Fruit fly (Drosophila melanogaster) whole organism, prepupa: ENCODE data around the gene CG8916.

ENCODE experiments used
- Blimp-1 ChIP-seq: fragments of 200-800 bp; sonication (Bioruptor generic); optimal IDR thresholded peaks from 3 replicates; lab custom pipeline; 2017; ENCODE audit warnings: missing biosample characterization, missing genetic modification characterization, mild to moderate bottlenecking, moderate library complexity, missing genetic modification reagents
- CG10631 ChIP-seq: fragments of 200-800 bp; sonication (Bioruptor generic); optimal IDR thresholded peaks from 2 replicates; lab custom pipeline; 2016; ENCODE audit warnings: missing biosample characterization, missing genetic modification characterization
- CG11294 ChIP-seq: fragments of 200-800 bp; sonication (Bioruptor generic); IDR thresholded peaks from 2 replicates; pipeline ENCODE4 v1.3.6; 2022; ENCODE audit warnings: missing biosample characterization, missing genetic modification characterization
- CG11762 ChIP-seq: fragments of 200-800 bp; sonication (Bioruptor generic); optimal IDR thresholded peaks from 3 replicates; lab custom pipeline; 2016; ENCODE audit warnings: missing biosample characterization, missing genetic modification characterization; ENCODE audit not compliant: insufficient read depth
- CG11902 ChIP-seq: fragments of 200-800 bp; sonication (Bioruptor generic); optimal IDR thresholded peaks from 3 replicates; lab custom pipeline; 2016; ENCODE audit warnings: missing biosample characterization, missing genetic modification characterization
- CG15336 ChIP-seq: fragments of 200-800 bp; sonication (Bioruptor generic); IDR thresholded peaks from 2 replicates; pipeline ENCODE4 v1.3.6; 2022; ENCODE audit warnings: missing biosample characterization, missing genetic modification characterization
- CG1621 ChIP-seq: fragments of 200-800 bp; sonication (Bioruptor generic); optimal IDR thresholded peaks from 3 replicates; lab custom pipeline; 2018; ENCODE audit warnings: missing biosample characterization, mild to moderate bottlenecking, missing genetic modification characterization
- CG16779 ChIP-seq: fragments of 200-800 bp; sonication (Bioruptor generic); optimal IDR thresholded peaks from 3 replicates; lab custom pipeline; 2017; ENCODE audit warnings: missing biosample characterization, mild to moderate bottlenecking, missing genetic modification characterization
- CG3032 ChIP-seq: fragments of 200-800 bp; optimal IDR thresholded peaks from 2 replicates; lab custom pipeline; 2019; ENCODE audit warnings: missing biosample characterization, mild to moderate bottlenecking, missing genetic modification characterization, moderate library complexity
- CG31627 ChIP-seq: fragments of 200-800 bp; sonication (Bioruptor generic); optimal IDR thresholded peaks from 3 replicates; lab custom pipeline; 2016; ENCODE audit warnings: missing biosample characterization, missing genetic modification characterization
- CG32006 ChIP-seq: fragments of 200-800 bp; sonication (Bioruptor generic); optimal IDR thresholded peaks from 3 replicates; lab custom pipeline; 2017; ENCODE audit warnings: missing biosample characterization, mild to moderate bottlenecking, missing genetic modification characterization
- CG6163 ChIP-seq: fragments of 200-800 bp; sonication (Bioruptor generic); IDR thresholded peaks from 3 replicates; pipeline ENCODE4 v1.3.6; 2022; ENCODE audit warnings: missing biosample characterization, missing genetic modification characterization
- CG6276 ChIP-seq: fragments of 200-800 bp; sonication (Bioruptor generic); optimal IDR thresholded peaks from 2 replicates; lab custom pipeline; 2017; ENCODE audit warnings: missing biosample characterization, mild to moderate bottlenecking, missing genetic modification characterization
- CG6792 ChIP-seq: fragments of 200-800 bp; sonication (Bioruptor generic); optimal IDR thresholded peaks from 3 replicates; lab custom pipeline; 2016; ENCODE audit warnings: missing biosample characterization, missing genetic modification characterization
- CG6808 ChIP-seq: fragments of 200-800 bp; sonication (Bioruptor generic); optimal IDR thresholded peaks from 3 replicates; lab custom pipeline; 2017; ENCODE audit warnings: missing biosample characterization, missing genetic modification characterization, mild to moderate bottlenecking, moderate library complexity, missing genetic modification reagents
- CG6854 ChIP-seq: fragments of 200-800 bp; sonication (Bioruptor generic); optimal IDR thresholded peaks from 2 replicates; lab custom pipeline; 2017; ENCODE audit warnings: missing biosample characterization, mild to moderate bottlenecking, missing genetic modification characterization
- Eip75B ChIP-seq: fragments of 200-800 bp; sonication (Bioruptor generic); optimal IDR thresholded peaks from 3 replicates; lab custom pipeline; 2016; ENCODE audit warnings: missing biosample characterization, missing genetic modification characterization
- Eip78C ChIP-seq: fragments of 200-800 bp; sonication (Bioruptor generic); peaks from one replicate; lab custom pipeline; 2016; ENCODE audit warnings: missing biosample characterization, missing genetic modification characterization
- Ets21C ChIP-seq: fragments of 200-800 bp; sonication (Bioruptor generic); optimal IDR thresholded peaks from 3 replicates; lab custom pipeline; 2016; ENCODE audit warnings: missing biosample characterization, missing genetic modification characterization
- Gug ChIP-seq: fragments of 200-800 bp; sonication (Bioruptor generic); IDR thresholded peaks from 2 replicates; pipeline ENCODE4 v1.3.6; 2022; ENCODE audit warnings: missing biosample characterization, missing genetic modification characterization
- Hr38 ChIP-seq: sonication (Bioruptor generic); optimal IDR thresholded peaks from 2 replicates; lab custom pipeline; 2016; ENCODE audit warnings: missing biosample characterization, missing genetic modification characterization
- Hr4 ChIP-seq: fragments of 200-800 bp; sonication (Bioruptor generic); optimal IDR thresholded peaks from 3 replicates; lab custom pipeline; 2016; ENCODE audit warnings: missing biosample characterization, missing genetic modification characterization
- Smox ChIP-seq: fragments of 200-800 bp; sonication (Bioruptor generic); optimal IDR thresholded peaks from 3 replicates; lab custom pipeline; 2016; ENCODE audit warnings: missing biosample characterization, missing genetic modification characterization
- Sox15 ChIP-seq: fragments of 200-800 bp; sonication (Bioruptor generic); optimal IDR thresholded peaks from 3 replicates; lab custom pipeline; 2016; ENCODE audit warnings: missing biosample characterization, missing genetic modification characterization
- achi ChIP-seq: fragments of 200-800 bp; sonication (Bioruptor generic); optimal IDR thresholded peaks from 3 replicates; lab custom pipeline; 2016; ENCODE audit warnings: missing biosample characterization, missing genetic modification characterization
- acj6 ChIP-seq: fragments of 200-800 bp; sonication (Bioruptor generic); optimal IDR thresholded peaks from 3 replicates; lab custom pipeline; 2016; ENCODE audit warnings: missing biosample characterization, missing genetic modification characterization
- cyc ChIP-seq: fragments of 200-800 bp; sonication (Bioruptor generic); optimal IDR thresholded peaks from 3 replicates; lab custom pipeline; 2016; ENCODE audit warnings: missing biosample characterization, missing genetic modification characterization
- dac ChIP-seq: fragments of 200-800 bp; sonication (Bioruptor generic); optimal IDR thresholded peaks from 2 replicates; lab custom pipeline; 2017; ENCODE audit warnings: missing biosample characterization, mild to moderate bottlenecking, missing genetic modification characterization
- dsx ChIP-seq: fragments of 200-800 bp; optimal IDR thresholded peaks from 3 replicates; lab custom pipeline; 2019; ENCODE audit warnings: missing biosample characterization, mild to moderate bottlenecking, missing genetic modification characterization, moderate library complexity; ENCODE audit not compliant: poor library complexity, severe bottlenecking
- eg ChIP-seq: fragments of 200-800 bp; sonication (Bioruptor generic); IDR thresholded peaks from 3 replicates; pipeline ENCODE4 v1.3.6; 2022; ENCODE audit warnings: missing biosample characterization, missing genetic modification characterization
- fkh ChIP-seq: fragments of 200-800 bp; sonication (Bioruptor generic); optimal IDR thresholded peaks from 3 replicates; lab custom pipeline; 2017; ENCODE audit warnings: missing biosample characterization, mild to moderate bottlenecking, missing genetic modification characterization, moderate library complexity
- lz ChIP-seq: fragments of 200-800 bp; sonication (Bioruptor generic); optimal IDR thresholded peaks from 3 replicates; lab custom pipeline; 2016; ENCODE audit warnings: missing biosample characterization, missing genetic modification characterization
- net ChIP-seq: fragments of 200-800 bp; sonication (Bioruptor generic); optimal IDR thresholded peaks from 3 replicates; lab custom pipeline; 2016; ENCODE audit warnings: missing biosample characterization, missing genetic modification characterization
- spab ChIP-seq: fragments of 200-800 bp; sonication (Bioruptor generic); optimal IDR thresholded peaks from 2 replicates; lab custom pipeline; 2017; ENCODE audit warnings: missing biosample characterization, mild to moderate bottlenecking, missing genetic modification characterization, missing genetic modification reagents
- ss ChIP-seq, 2 experiments: fragments of 200-800 bp; sonication (Bioruptor generic); optimal IDR thresholded peaks; 2 replicates in 1 of 2; 3 replicates in 1 of 2; lab custom pipeline; 2017 to 2018; ENCODE audit warnings: mild to moderate bottlenecking in 2 of 2, missing biosample characterization in 2 of 2, missing genetic modification characterization in 2 of 2, moderate library complexity in 1 of 2
- svp ChIP-seq: fragments of 200-800 bp; sonication (Bioruptor generic); peaks from one replicate; lab custom pipeline; 2016; ENCODE audit warnings: missing biosample characterization, missing genetic modification characterization
- vri ChIP-seq: fragments of 200-800 bp; sonication (Bioruptor generic); optimal IDR thresholded peaks from 3 replicates; lab custom pipeline; 2016; ENCODE audit warnings: missing biosample characterization, mild to moderate bottlenecking, missing genetic modification characterization

The CG8916 gene

DNA sequence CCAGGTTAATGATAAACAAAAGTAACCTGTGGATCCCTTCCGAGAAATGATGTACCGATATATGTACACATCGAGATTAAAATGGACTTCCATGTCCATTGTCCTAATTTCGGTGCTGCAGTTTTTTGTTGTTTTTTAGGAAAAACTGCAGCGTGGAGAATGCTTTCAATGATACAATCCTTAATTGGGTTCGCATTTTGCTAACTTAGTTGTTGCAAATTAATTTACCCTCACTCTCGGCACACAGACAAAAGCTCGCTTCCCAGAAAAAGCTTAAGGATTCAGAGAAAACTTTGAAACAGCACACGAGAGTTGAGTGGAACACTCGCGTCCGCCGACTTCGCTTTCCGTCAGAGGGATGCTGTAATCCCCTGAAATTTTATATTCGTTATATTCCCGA, 11.2 kb upstream of the CG8916 start, which contains the start of gene Lrp4:
TSS of gene Lrp4 (plus strand) at position 301 of the 400 bp plus-strand sequence.
- TF ChIP-seq CG11762 (GFP tag; lab: Kevin White, UChicago) (no peak), CG15336 (GFP tag; lab: Robert Waterston, UW) (no peak), ss (GFP tag; optimal IDR thresholded peaks at IDR 0.05; lab: Kevin White, UChicago) (no peak), vri (no peak), CG6163 (GFP tag; lab: Robert Waterston, UW) (no peak), CG6854 (GFP tag; lab: Kevin White, UChicago) (no peak), dac (GFP tag; lab: Kevin White, UChicago) (no peak), CG11294 (no peak), CG6276 (GFP tag; lab: Kevin White, UChicago) (no peak), Eip75B (GFP tag; lab: Kevin White, UChicago) (no peak), CG6792 (GFP tag; lab: Kevin White, UChicago) (no peak), acj6 (no peak), CG10631 (no peak), Ets21C (no peak), Blimp-1 (no peak), Gug (GFP tag; lab: Robert Waterston, UW) (no peak)

DNA sequence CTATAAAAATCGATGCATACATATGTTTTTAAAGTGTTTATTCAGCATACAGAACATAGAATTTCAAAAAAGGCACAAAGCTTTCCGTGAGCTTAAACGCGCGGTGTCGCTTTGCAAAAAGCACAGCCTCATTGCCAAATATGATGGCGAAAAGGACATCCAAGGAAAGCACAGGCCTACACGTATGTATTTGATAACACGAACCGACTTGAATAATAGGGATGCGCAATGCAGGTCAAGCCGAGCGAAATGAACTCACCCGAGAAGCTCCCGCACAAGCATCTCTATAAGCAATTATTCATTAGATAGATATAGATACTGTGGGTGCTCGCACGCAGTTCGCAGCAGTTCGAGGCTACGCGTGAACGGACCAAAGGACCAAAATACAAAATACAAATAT, 3.0 kb downstream of the CG8916 start, which contains the start of gene Lcch3:
TSS of gene Lcch3 (plus strand) at position 301 of the 400 bp plus-strand sequence.
- no peak for TF ChIP-seq CG6808 (GFP tag; lab: Kevin White, UChicago)
- no peak for TF ChIP-seq fkh (GFP tag; lab: Kevin White, UChicago)
- no peak for TF ChIP-seq cyc (GFP tag; lab: Kevin White, UChicago)
- no peak for TF ChIP-seq CG11294
- no peak for TF ChIP-seq CG1621

DNA sequence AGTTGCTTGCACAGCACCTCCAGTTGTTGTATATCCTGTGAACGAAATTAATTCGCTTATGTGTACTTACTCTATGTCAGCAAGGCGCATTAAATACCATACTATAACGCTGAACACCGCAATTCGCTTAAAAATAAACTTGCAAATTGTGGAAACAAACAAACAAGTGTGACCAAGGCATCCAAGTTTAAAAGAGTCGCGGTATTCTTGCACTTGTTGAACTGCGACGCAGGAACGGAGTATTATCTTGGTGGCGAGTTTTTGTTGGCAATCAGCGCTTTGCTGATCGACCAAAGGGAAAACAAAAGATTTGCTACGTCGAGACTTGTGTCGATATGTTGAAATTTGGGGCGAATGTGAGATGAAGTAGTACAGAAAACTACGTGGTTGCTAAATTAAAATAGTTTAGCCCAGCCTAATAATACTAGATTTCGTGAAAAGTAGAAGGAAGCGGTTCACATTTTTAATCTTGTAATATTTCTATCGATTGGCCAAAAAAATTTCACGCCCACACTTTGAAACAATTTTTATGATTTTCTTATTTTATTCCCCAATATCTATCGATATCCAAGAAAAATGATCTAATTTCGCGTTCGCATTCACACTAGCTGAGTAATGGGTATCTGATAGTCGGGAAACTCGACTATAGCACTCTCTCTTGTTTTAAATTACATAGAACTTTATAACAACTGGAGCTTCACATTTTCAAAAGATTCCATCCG, 11.9 kb downstream of the CG8916 start, which contains the start of gene Ranbp16:
TSS of gene Ranbp16 (minus strand) at position 364 of the 722 bp plus-strand sequence.
- no peak for TF ChIP-seq net (GFP tag; lab: Kevin White, UChicago)
- TF ChIP-seq CG11902 (GFP tag; lab: Kevin White, UChicago): no peak
- no peak for TF ChIP-seq Eip75B (GFP tag; lab: Kevin White, UChicago)
- no peak for TF ChIP-seq Hr38 (GFP tag; lab: Kevin White, UChicago)
- no peak for TF ChIP-seq Eip78C
- no peak for TF ChIP-seq Sox15 (GFP tag; lab: Kevin White, UChicago)
- no peak for TF ChIP-seq Smox (GFP tag; lab: Kevin White, UChicago)
- no peak for TF ChIP-seq CG6854 (GFP tag; lab: Kevin White, UChicago)
- TF ChIP-seq vri: no peak
- no peak for TF ChIP-seq cyc (GFP tag; lab: Kevin White, UChicago)

DNA sequence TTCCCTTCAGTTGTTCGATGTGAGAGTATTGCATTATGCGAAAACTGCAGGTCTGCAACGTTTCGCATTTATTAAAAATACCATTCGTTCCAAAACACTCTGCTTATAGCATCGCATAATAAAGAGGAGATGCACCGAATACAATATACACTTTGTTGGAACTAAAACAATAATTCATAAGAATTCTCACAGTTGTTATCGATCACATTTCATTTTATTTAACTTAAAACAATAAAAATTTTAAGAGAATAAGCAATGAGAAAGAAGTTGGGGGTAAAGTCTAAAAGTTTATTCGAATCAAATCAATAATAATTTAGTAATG, 12.4 kb downstream of the CG8916 start:
- no peak for TF ChIP-seq Smox (GFP tag; lab: Kevin White, UChicago)
- TF ChIP-seq lz (GFP tag; lab: Kevin White, UChicago): peak; percentile 16
- peak; percentile 64 for TF ChIP-seq Eip78C
- peak; percentile 33 for TF ChIP-seq Hr4 (GFP tag; lab: Kevin White, UChicago)
- no peak for TF ChIP-seq CG11294
- peak; percentile 30 for TF ChIP-seq CG3032
- TF ChIP-seq CG31627 (GFP tag; lab: Kevin White, UChicago): no peak

DNA sequence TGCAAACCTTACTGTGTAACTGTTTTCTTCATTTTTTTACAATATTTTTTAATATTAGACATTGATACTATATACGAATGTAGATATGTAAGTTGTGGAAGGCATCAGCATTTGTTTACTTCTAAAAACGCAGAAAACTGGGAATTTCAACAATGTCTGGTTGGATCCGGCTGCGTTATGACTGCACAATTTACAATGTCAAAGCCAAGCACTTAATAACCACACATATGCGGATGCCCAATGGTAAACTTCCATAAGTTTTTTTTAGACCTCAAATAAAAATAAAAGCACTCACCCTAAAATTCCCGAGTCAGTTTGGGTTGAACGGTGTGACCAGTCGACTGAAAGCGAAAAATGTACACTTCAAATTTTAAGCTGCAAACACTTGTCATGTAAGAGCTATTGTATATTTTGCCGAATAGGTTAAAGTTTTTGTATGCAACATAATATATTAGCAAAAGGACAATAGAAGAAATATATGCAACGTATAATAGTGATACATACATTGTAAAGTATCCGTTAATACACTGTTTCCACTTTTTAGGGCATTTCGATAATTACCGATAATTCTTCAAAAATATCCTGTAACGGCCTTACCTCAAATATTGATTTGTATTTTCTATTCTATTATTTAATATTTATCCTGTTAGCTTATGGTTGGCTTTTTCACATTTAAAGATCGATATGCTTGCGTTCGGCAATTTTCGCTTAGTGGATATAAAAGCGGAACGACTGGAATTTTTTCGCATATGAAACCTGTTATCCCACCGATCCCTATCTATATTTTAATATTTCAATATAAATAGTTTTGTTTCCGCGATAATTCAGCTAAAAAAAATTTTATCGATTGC, 18.6 kb downstream of the CG8916 start, which contains the start of gene Stim:
TSS of gene Stim (minus strand) at position 347 of the 851 bp plus-strand sequence.
- TF ChIP-seq Gug (GFP tag; lab: Robert Waterston, UW) (no peak), CG32006 (GFP tag; lab: Kevin White, UChicago) (no peak), CG16779 (tag; lab: Kevin White, UChicago) (no peak), Eip75B (GFP tag; lab: Kevin White, UChicago) (no peak), eg (GFP tag; lab: Robert Waterston, UW) (no peak), dsx (GFP tag; lab: Kevin White, UChicago) (peak; percentile 70), svp (GFP tag; lab: Kevin White, UChicago) (peak; percentile 67), ss (GFP tag; optimal IDR thresholded peaks at IDR 0.05; lab: Kevin White, UChicago) (no peak), spab (GFP tag; lab: Kevin White, UChicago) (no peak), Ets21C (no peak), achi (GFP tag; lab: Kevin White, UChicago) (peak; percentile 63)
